Worm (Caenorhabditis elegans) whole organism, L1 larva: Measurements from ENCODE around the gene epg-5.

ENCODE experiments used
- C04F5.9 ChIP-seq: sonication (generic microtip); optimal IDR thresholded peaks from 2 replicates; lab custom pipeline; 2016; ENCODE audit warnings: missing genetic modification characterization, missing compliant biosample characterization
- C16A3.4 ChIP-seq: fragments of 150-350 bp; optimal IDR thresholded peaks from 2 replicates; lab custom pipeline; 2014; ENCODE audit warnings: missing biosample characterization, missing genetic modification characterization
- Y116A8C.19 ChIP-seq: sonication (generic microtip); optimal IDR thresholded peaks from 2 replicates; lab custom pipeline; 2016; ENCODE audit warnings: missing compliant biosample characterization, missing genetic modification characterization, borderline replicate concordance
- aha-1 ChIP-seq: fragments of 150-350 bp; optimal IDR thresholded peaks from 2 replicates; lab custom pipeline; 2014; ENCODE audit warnings: missing biosample characterization, missing genetic modification characterization
- ama-1 ChIP-seq: fragments of 150-350 bp; optimal IDR thresholded peaks from 2 replicates; lab custom pipeline; 2014
- blmp-1 ChIP-seq: fragments of 150-350 bp; optimal IDR thresholded peaks from 2 replicates; lab custom pipeline; 2014; ENCODE audit warnings: missing biosample characterization, missing genetic modification characterization
- ceh-8 ChIP-seq: fragments of 200-800 bp; sonication (Bioruptor generic); optimal IDR thresholded peaks from 2 replicates; lab custom pipeline; 2018; ENCODE audit warnings: mild to moderate bottlenecking, missing genetic modification characterization, moderate library complexity, missing compliant biosample characterization
- ceh-82 ChIP-seq, 3 experiments: fragments of 150-350 bp in 1 of 3; sonication (generic microtip) in 2 of 3; optimal IDR thresholded peaks; 2 replicates each; lab custom pipeline; 2014 to 2017; ENCODE audit warnings: missing biosample characterization in 3 of 3, missing genetic modification characterization in 3 of 3
- ceh-90 ChIP-seq: sonication (generic microtip); optimal IDR thresholded peaks from 2 replicates; lab custom pipeline; 2016; ENCODE audit warnings: missing genetic modification characterization, missing compliant biosample characterization
- ces-1 ChIP-seq: fragments of 150-350 bp; optimal IDR thresholded peaks from 2 replicates; lab custom pipeline; 2014; ENCODE audit warnings: missing biosample characterization, missing genetic modification reagents, missing genetic modification characterization
- dpl-1 ChIP-seq, 3 experiments: fragments of 150-350 bp in 2 of 3; sonication (generic microtip) in 1 of 3; optimal IDR thresholded peaks; 2 replicates each; lab custom pipeline; 2014 to 2017; ENCODE audit warnings: missing biosample characterization in 3 of 3, missing genetic modification characterization in 3 of 3, missing genetic modification reagents in 3 of 3
- dsc-1 ChIP-seq: sonication (generic microtip); optimal IDR thresholded peaks from 2 replicates; lab custom pipeline; 2016; ENCODE audit warnings: mild to moderate bottlenecking, missing genetic modification characterization, missing compliant biosample characterization
- efl-1 ChIP-seq, 4 experiments: fragments of 150-350 bp; optimal IDR thresholded peaks in 3 of 4; peaks in 1 of 4; 1 replicate in 1 of 4; 2 replicates in 3 of 4; lab custom pipeline; 2014; ENCODE audit warnings: missing biosample characterization in 2 of 4, missing genetic modification characterization in 2 of 4, missing genetic modification reagents in 2 of 4
- egl-27 ChIP-seq, 2 experiments: fragments of 150-350 bp in 1 of 2; sonication (generic microtip); optimal IDR thresholded peaks; 3 replicates each; lab custom pipeline; 2017 to 2018; ENCODE audit warnings: missing biosample characterization in 2 of 2, missing genetic modification characterization in 2 of 2, missing genetic modification reagents in 2 of 2
- elt-2 ChIP-seq: sonication (generic microtip); optimal IDR thresholded peaks from 2 replicates; lab custom pipeline; 2016; ENCODE audit warnings: missing genetic modification characterization, mild to moderate bottlenecking, inconsistent platforms, missing compliant biosample characterization, missing genetic modification reagents
- ets-5 ChIP-seq: fragments of 200-800 bp; sonication (Bioruptor generic); IDR thresholded peaks from 2 replicates; pipeline ENCODE4 v1.3.6; 2022; ENCODE audit warnings: missing genetic modification characterization, missing compliant biosample characterization
- fkh-8 ChIP-seq: sonication (generic microtip); optimal IDR thresholded peaks from 2 replicates; lab custom pipeline; 2016; ENCODE audit warnings: mild to moderate bottlenecking, missing genetic modification characterization, missing compliant biosample characterization
- hlh-17 ChIP-seq: fragments of 200-800 bp; sonication (Bioruptor generic); optimal IDR thresholded peaks from 2 replicates; lab custom pipeline; 2018; ENCODE audit warnings: missing genetic modification characterization, mild to moderate bottlenecking, missing compliant biosample characterization, moderate library complexity, borderline replicate concordance
- irx-1 ChIP-seq: sonication (generic microtip); optimal IDR thresholded peaks from 2 replicates; lab custom pipeline; 2016; ENCODE audit warnings: missing genetic modification characterization, missing compliant biosample characterization
- isw-1 ChIP-seq: fragments of 200-800 bp; sonication (Bioruptor generic); IDR thresholded peaks from 2 replicates; pipeline ENCODE4 v1.3.6; 2022; ENCODE audit warnings: missing genetic modification characterization, missing compliant biosample characterization
- jun-1 ChIP-seq: fragments of 150-350 bp; optimal IDR thresholded peaks from 2 replicates; lab custom pipeline; 2014; ENCODE audit warnings: missing biosample characterization, missing genetic modification reagents, missing genetic modification characterization
- lin-14 ChIP-seq: fragments of 200-800 bp; sonication (Bioruptor generic); optimal IDR thresholded peaks from 2 replicates; lab custom pipeline; 2018; ENCODE audit warnings: mild to moderate bottlenecking, missing genetic modification characterization, moderate library complexity, missing compliant biosample characterization
- lin-35 ChIP-seq, 2 experiments: fragments of 150-350 bp; optimal IDR thresholded peaks; 2 replicates each; lab custom pipeline; 2014; ENCODE audit warnings: missing biosample characterization in 2 of 2, missing genetic modification characterization in 2 of 2, missing genetic modification reagents in 2 of 2
- lsy-2 ChIP-seq, 2 experiments: fragments of 150-350 bp; optimal IDR thresholded peaks; 2 replicates each; lab custom pipeline; 2014; ENCODE audit warnings: missing biosample characterization in 2 of 2, missing genetic modification characterization in 2 of 2
- mab-9 ChIP-seq: fragments of 200-800 bp; sonication (Bioruptor generic); IDR thresholded peaks from 2 replicates; pipeline ENCODE4 v1.3.6; 2022; ENCODE audit warnings: missing genetic modification reagents, missing genetic modification characterization, missing compliant biosample characterization
- nhr-12 ChIP-seq: sonication (generic microtip); optimal IDR thresholded peaks from 2 replicates; lab custom pipeline; 2017; ENCODE audit warnings: missing biosample characterization, missing genetic modification characterization
- nhr-47 ChIP-seq: sonication (generic microtip); optimal IDR thresholded peaks from 2 replicates; lab custom pipeline; 2016; ENCODE audit warnings: mild to moderate bottlenecking, missing genetic modification characterization, moderate library complexity, missing compliant biosample characterization
- nhr-71 ChIP-seq: sonication (generic microtip); optimal IDR thresholded peaks from 2 replicates; lab custom pipeline; 2016; ENCODE audit warnings: mild to moderate bottlenecking, missing genetic modification characterization, moderate library complexity, missing compliant biosample characterization
- pax-3 ChIP-seq: fragments of 200-800 bp; sonication (Bioruptor generic); optimal IDR thresholded peaks from 2 replicates; lab custom pipeline; 2018; ENCODE audit warnings: mild to moderate bottlenecking, missing genetic modification characterization, moderate library complexity, missing compliant biosample characterization
- pqm-1 ChIP-seq: sonication (generic microtip); optimal IDR thresholded peaks from 3 replicates; lab custom pipeline; 2017; ENCODE audit warnings: missing biosample characterization, missing genetic modification characterization
- sox-4 ChIP-seq: sonication (generic microtip); optimal IDR thresholded peaks from 2 replicates; lab custom pipeline; 2016; ENCODE audit warnings: missing genetic modification characterization, missing compliant biosample characterization
- unc-30 ChIP-seq: sonication (generic microtip); optimal IDR thresholded peaks from 2 replicates; lab custom pipeline; 2017; ENCODE audit warnings: missing biosample characterization, missing genetic modification characterization
- unc-62 ChIP-seq: fragments of 150-350 bp; optimal IDR thresholded peaks from 2 replicates; lab custom pipeline; 2014; ENCODE audit warnings: missing biosample characterization, missing genetic modification reagents, missing genetic modification characterization
- unc-86 ChIP-seq: sonication (generic microtip); optimal IDR thresholded peaks from 2 replicates; lab custom pipeline; 2016; ENCODE audit warnings: missing genetic modification characterization, missing compliant biosample characterization
- xbp-1 ChIP-seq: sonication (generic microtip); optimal IDR thresholded peaks from 2 replicates; lab custom pipeline; 2016; ENCODE audit warnings: missing genetic modification characterization, missing compliant biosample characterization
- zip-4 ChIP-seq: fragments of 200-800 bp; sonication (Bioruptor generic); optimal IDR thresholded peaks from 2 replicates; lab custom pipeline; 2018; ENCODE audit warnings: mild to moderate bottlenecking, missing genetic modification characterization, moderate library complexity, missing compliant biosample characterization

Gene epg-5

DNA sequence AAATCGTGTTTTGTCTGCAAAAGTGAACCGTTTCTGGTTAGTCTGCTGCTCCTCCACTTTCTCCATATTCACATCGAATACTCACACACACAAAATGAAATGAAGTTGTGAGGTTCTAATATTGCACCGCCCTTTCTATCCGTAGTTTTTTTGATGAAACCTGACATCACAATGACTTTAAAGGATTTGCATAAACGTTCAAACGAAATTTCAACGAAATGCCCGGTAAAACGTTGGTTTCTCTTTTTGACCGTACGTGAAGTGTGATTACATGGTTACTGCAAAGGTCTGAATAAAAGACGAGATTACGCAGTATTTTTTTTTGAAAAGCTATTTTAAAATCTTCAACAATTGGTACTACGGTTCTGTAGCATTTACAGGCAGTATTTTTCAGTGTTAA, 45.1 kb upstream of the epg-5 start, which contains the start of gene T19D12.9:
Gene T19D12.9, minus strand, starts transcription at position 101 of the 400 bp plus-strand sequence.
- TF ChIP-seq lsy-2 (tag; optimal IDR thresholded peaks at IDR 0.05; lab: Kevin White, UChicago) (no peak), efl-1 (optimal IDR thresholded peaks at IDR 0.05; lab: Kevin White, UChicago) (no peak), efl-1 (GFP tag; optimal IDR thresholded peaks at IDR 0.05 in 1 of 2; lab: Kevin White, UChicago) (peak in 1 of 2 experiments; percentile 10)

DNA sequence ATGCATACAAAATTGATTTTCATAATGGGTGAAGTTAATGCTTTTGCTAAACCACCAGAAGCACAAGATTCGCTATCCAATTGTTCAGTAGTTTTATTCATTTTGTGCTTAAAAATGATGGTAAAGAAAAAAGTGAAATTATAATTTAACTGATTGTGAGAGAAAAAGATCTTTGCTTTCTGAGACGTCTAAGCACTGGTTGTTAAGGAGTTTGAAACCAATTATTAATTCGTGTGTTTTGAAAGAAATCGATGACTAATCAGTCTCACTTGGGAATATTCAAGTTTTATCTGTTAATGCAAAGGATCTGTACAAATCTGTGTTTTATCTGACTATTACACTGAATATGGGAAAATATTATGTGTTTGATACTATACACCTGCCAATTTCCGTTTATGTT, 42.6 kb upstream of the epg-5 start, which contains the start of gene sra-26:
Gene sra-26, minus strand, starts transcription at position 101 of the 400 bp plus-strand sequence.
- TF ChIP-seq blmp-1 (tag; lab: Kevin White, UChicago) = no peak
- no peak for TF ChIP-seq dsc-1
- TF ChIP-seq aha-1 = no peak
- TF ChIP-seq dpl-1 (GFP tag; optimal IDR thresholded peaks at IDR 0.05; lab: Kevin White, UChicago) = no peak
- TF ChIP-seq ceh-82 (tag; optimal IDR thresholded peaks at IDR 0.05; lab: Kevin White, UChicago) = no peak

ce11 chrII:6649026-6649425, 39.9 kb upstream of the epg-5 start, which contains the start of gene oig-8:
TSS of gene oig-8 (minus strand) at chrII:6649126.
- TF ChIP-seq xbp-1 (tag; lab: Kevin White, UChicago) (no peak), ces-1 (GFP tag; lab: Kevin White, UChicago) (no peak), mab-9 (GFP tag; lab: Robert Waterston, UW) (no peak), sox-4 (tag; lab: Kevin White, UChicago) (no peak), ceh-90 (tag; lab: Kevin White, UChicago) (no peak), nhr-47 (tag; lab: Kevin White, UChicago) (no peak), pax-3 (tag; lab: Kevin White, UChicago) (no peak), nhr-12 (tag; lab: Kevin White, UChicago) (no peak), unc-86 (tag; lab: Kevin White, UChicago) (no peak), Y116A8C.19 (tag; lab: Kevin White, UChicago) (no peak), aha-1 (no peak), elt-2 (no peak), nhr-71 (tag; lab: Kevin White, UChicago) (no peak), C04F5.9 (tag; lab: Kevin White, UChicago) (no peak), unc-30 (no peak), jun-1 (no peak), C16A3.4 (tag; lab: Kevin White, UChicago) (no peak), isw-1 (GFP tag; lab: Robert Waterston, UW) (no peak), unc-62 (no peak)

DNA sequence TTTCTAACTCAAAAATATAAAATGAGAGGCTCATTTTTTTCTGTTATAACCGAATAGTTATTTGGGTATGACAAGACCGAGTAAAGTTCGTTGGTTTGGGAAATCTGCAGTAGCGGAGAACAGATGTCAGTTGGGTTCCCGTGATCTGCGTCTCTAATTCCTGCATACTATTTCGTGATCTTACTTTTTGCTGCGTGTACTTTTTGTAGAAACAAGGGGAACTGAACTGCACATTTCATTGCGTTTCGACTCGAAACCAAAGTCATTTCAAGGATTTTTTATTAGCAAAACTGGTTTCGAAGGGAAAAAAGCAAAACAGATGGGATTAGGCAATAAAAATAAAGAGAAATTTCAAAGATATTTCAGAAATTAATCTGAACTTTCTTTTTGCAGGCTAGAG, 37.7 kb upstream of the epg-5 start:
- TF ChIP-seq lin-35 (GFP tag; optimal IDR thresholded peaks at IDR 0.05; lab: Kevin White, UChicago) = no peak
- TF ChIP-seq nhr-47 (tag; lab: Kevin White, UChicago) = no peak
- no peak for TF ChIP-seq efl-1 (optimal IDR thresholded peaks at IDR 0.05; lab: Kevin White, UChicago)
- TF ChIP-seq efl-1 (GFP tag; optimal IDR thresholded peaks at IDR 0.05 in 1 of 2; lab: Kevin White, UChicago) = peak in 1 of 2 experiments; percentile 5
- no peak for TF ChIP-seq ceh-8 (GFP tag; lab: Kevin White, UChicago)
- peak; percentile 63 for TF ChIP-seq dsc-1
- no peak for TF ChIP-seq Y116A8C.19 (tag; lab: Kevin White, UChicago)
- no peak for TF ChIP-seq ama-1 (lab: Kevin White, UChicago)
- no peak for TF ChIP-seq lsy-2 (tag; optimal IDR thresholded peaks at IDR 0.05; lab: Kevin White, UChicago)
- TF ChIP-seq ets-5 = no peak
- TF ChIP-seq, all 84 proteins: peak for 2

ce11 chrII:6642651-6643167, 33.5 kb upstream of the epg-5 start, which contains the start of gene T19D12.6:
TSS of gene T19D12.6 (minus strand) at chrII:6643117.
- TF ChIP-seq egl-27 (tag; optimal IDR thresholded peaks at IDR 0.05; lab: Kevin White, UChicago) (no peak), lsy-2 (tag; optimal IDR thresholded peaks at IDR 0.05; lab: Kevin White, UChicago) (peak in 1 of 2 experiments; percentile 50), hlh-17 (GFP tag; lab: Kevin White, UChicago) (no peak), fkh-8 (tag; lab: Kevin White, UChicago) (peak; percentile 60), blmp-1 (tag; lab: Kevin White, UChicago) (peak; percentile 11), dsc-1 (no peak), irx-1 (tag; lab: Kevin White, UChicago) (no peak), zip-4 (GFP tag; lab: Kevin White, UChicago) (no peak), pqm-1 (no peak), efl-1 (optimal IDR thresholded peaks at IDR 0.05; lab: Kevin White, UChicago) (no peak), efl-1 (GFP tag; optimal IDR thresholded peaks at IDR 0.05 in 1 of 2; lab: Kevin White, UChicago) (peak in 1 of 2 experiments; percentile 82), C04F5.9 (tag; lab: Kevin White, UChicago) (no peak), lin-14 (peak; percentile 57)
